Fruit fly (Drosophila melanogaster): ENCODE measurements around the gene Mur89F.

Gene Mur89F

DNA sequence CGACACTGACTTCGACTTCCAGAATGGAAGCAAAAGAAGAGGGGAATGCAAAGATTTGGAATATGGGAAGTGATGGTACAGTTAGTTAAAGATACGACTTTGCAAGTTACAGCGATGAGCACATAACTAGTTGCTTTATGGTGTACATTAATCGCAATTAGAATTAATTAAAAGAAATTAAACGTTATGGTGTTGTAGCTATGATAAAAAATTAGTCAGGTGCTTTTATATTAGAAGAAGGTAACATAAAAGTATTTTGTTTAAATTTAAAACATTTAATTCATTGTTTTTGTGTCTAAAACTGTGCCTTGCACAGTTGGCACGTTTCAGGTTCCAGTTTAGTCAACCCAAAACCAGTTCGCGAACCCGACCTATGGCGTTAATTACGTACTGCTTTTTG, 18.0 kb upstream of the Mur89F start:
- TF ChIP-seq Crg-1 (GFP tag; optimal IDR thresholded peaks at IDR 0.05) (no peak), CG7101 (tag; optimal IDR thresholded peaks at IDR 0.05) (no peak), pad (GFP tag; optimal IDR thresholded peaks at IDR 0.05) (peak; percentile 75)

DNA sequence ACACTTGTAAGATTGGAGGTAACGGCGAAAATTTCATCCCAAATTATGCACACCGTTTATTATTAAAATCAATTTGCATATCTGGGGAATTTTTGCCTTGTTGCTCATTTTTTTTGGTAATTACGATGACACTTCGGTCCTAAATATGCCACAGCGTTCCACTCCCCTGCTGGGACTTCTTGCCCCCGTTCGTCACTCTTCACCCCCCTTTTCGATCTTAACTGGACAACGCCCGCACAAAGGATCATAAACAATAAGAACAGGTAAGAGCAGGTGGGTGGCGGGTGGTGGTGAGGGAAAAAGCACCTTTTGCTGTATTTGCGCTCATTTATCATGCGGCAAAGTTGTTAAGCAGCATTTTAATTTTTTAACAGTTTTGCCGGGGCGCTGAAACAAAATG, 8.1 kb upstream of the Mur89F start:
- no peak for TF ChIP-seq pad (GFP tag; optimal IDR thresholded peaks at IDR 0.05)
- TF ChIP-seq CG7101 (tag; optimal IDR thresholded peaks at IDR 0.05): no peak
- TF ChIP-seq CG11617 (GFP tag; optimal IDR thresholded peaks at IDR 0.05): no peak
- no peak for TF ChIP-seq cic (GFP tag; optimal IDR thresholded peaks at IDR 0.05)
- no peak for TF ChIP-seq Crg-1 (GFP tag; optimal IDR thresholded peaks at IDR 0.05)
- no peak for TF ChIP-seq kay (GFP tag; ENCODE audit: borderline replicate concordance)
- TF ChIP-seq CG12768 (GFP tag; optimal IDR thresholded peaks at IDR 0.05): no peak
- no peak for TF ChIP-seq Clk (GFP tag; optimal IDR thresholded peaks at IDR 0.05)
- TF ChIP-seq CG33017 (tag; optimal IDR thresholded peaks at IDR 0.05): no peak
- no peak for TF ChIP-seq Mnt (GFP tag; optimal IDR thresholded peaks at IDR 0.05)
- no peak for TF ChIP-seq toe (GFP tag; optimal IDR thresholded peaks at IDR 0.05)
- no peak for TF ChIP-seq CG5204 (GFP tag; optimal IDR thresholded peaks at IDR 0.05)
- TF ChIP-seq bab1 (GFP tag; optimal IDR thresholded peaks at IDR 0.05): no peak
- TF ChIP-seq cnc (optimal IDR thresholded peaks at IDR 0.05): no peak
- TF ChIP-seq tj (GFP tag; optimal IDR thresholded peaks at IDR 0.05): no peak
- no peak for TF ChIP-seq ovo (GFP tag; optimal IDR thresholded peaks at IDR 0.05)
- TF ChIP-seq Hr96 (GFP tag; optimal IDR thresholded peaks at IDR 0.05): no peak
- no peak for TF ChIP-seq CG7045 (GFP tag; optimal IDR thresholded peaks at IDR 0.05)
- TF ChIP-seq CG1620 (GFP tag; optimal IDR thresholded peaks at IDR 0.05): no peak
- no peak for TF ChIP-seq CG14711 (tag; optimal IDR thresholded peaks at IDR 0.05)

DNA sequence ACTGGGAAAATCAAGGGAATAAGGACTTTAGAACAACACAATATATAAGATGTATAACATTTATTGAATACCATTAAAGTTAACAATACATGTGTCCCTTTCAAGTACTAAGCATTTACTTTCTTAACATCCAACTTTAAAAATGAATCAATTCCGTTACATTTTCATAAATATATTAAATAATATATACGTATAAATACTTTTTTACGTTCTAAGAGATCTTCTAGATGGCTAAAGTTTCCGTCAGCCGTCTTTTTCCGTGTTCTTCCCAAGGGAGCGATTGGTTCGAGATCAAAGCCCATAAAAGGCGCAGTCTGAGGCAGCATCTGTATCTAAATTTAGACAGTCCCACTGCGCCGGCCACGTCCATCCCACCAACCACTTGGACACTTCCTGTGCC, 4.9 kb upstream of the Mur89F start:
- TF ChIP-seq Clk (GFP tag; optimal IDR thresholded peaks at IDR 0.05) (no peak), CG1620 (GFP tag; optimal IDR thresholded peaks at IDR 0.05) (no peak)

DNA sequence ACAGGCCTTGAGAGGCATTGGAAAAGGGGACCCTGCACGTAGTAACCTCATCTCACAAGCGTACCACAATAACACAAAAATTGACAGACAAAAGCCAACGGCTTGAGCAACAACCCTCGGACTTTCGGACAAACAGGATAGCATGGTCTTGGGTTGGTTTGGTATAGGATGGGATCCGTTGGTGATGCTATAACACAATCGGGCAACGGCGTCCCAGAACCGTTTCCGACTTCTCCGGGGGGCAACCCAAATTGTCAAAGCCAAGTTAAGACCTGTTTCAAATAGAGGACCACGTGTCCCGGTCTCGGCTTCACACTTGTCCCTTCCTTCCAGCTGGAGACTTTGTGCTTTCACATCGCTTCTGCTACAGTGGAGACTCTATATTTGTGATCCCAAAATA, 4.3 kb downstream of the Mur89F start:
- no peak for TF ChIP-seq Mnt (GFP tag; optimal IDR thresholded peaks at IDR 0.05)
- no peak for TF ChIP-seq toe (GFP tag; optimal IDR thresholded peaks at IDR 0.05)
- TF ChIP-seq CG14711 (tag; optimal IDR thresholded peaks at IDR 0.05): no peak
- no peak for TF ChIP-seq bab1 (GFP tag; optimal IDR thresholded peaks at IDR 0.05)
- TF ChIP-seq CG1620 (GFP tag; optimal IDR thresholded peaks at IDR 0.05): no peak
- TF ChIP-seq CG5204 (GFP tag; optimal IDR thresholded peaks at IDR 0.05): no peak
- TF ChIP-seq ovo (GFP tag; optimal IDR thresholded peaks at IDR 0.05): no peak
- no peak for TF ChIP-seq tj (GFP tag; optimal IDR thresholded peaks at IDR 0.05)
- TF ChIP-seq pad (GFP tag; optimal IDR thresholded peaks at IDR 0.05): no peak
- TF ChIP-seq cnc (optimal IDR thresholded peaks at IDR 0.05): no peak
- TF ChIP-seq CG11617 (GFP tag; optimal IDR thresholded peaks at IDR 0.05): no peak
- TF ChIP-seq Hr96 (GFP tag; optimal IDR thresholded peaks at IDR 0.05): no peak
- TF ChIP-seq CG33017 (tag; optimal IDR thresholded peaks at IDR 0.05): no peak
- TF ChIP-seq Crg-1 (GFP tag; optimal IDR thresholded peaks at IDR 0.05): no peak
- no peak for TF ChIP-seq CG7045 (GFP tag; optimal IDR thresholded peaks at IDR 0.05)

DNA sequence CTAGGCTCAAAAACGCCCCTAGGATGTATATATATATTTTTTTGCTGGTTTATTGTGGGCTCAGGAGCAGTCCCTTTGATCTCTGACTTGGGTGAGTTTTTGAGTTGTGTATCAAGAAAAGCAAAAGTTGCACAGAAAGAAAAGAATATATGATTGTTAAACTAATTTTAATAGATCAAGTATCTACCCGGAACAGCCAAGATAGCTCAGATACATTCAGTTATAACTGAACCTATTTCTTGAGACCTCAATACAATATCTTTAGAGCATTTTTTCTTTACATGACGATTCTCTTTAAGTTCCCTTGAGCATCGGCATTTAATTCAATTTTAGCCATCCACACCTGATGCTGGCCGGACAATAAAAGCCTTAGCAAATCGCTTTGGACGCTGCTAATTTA, 8.3 kb downstream of the Mur89F start:
- no peak for TF ChIP-seq CG11617 (GFP tag; optimal IDR thresholded peaks at IDR 0.05)
- TF ChIP-seq Hr96 (GFP tag; optimal IDR thresholded peaks at IDR 0.05): no peak
- no peak for TF ChIP-seq CG12768 (GFP tag; optimal IDR thresholded peaks at IDR 0.05)
- no peak for TF ChIP-seq tj (GFP tag; optimal IDR thresholded peaks at IDR 0.05)
- no peak for TF ChIP-seq ovo (GFP tag; optimal IDR thresholded peaks at IDR 0.05)
- TF ChIP-seq cnc (optimal IDR thresholded peaks at IDR 0.05): no peak
- no peak for TF ChIP-seq Crg-1 (GFP tag; optimal IDR thresholded peaks at IDR 0.05)
- no peak for TF ChIP-seq CG7101 (tag; optimal IDR thresholded peaks at IDR 0.05)
- TF ChIP-seq Clk (GFP tag; optimal IDR thresholded peaks at IDR 0.05): no peak
- TF ChIP-seq CG5204 (GFP tag; optimal IDR thresholded peaks at IDR 0.05): no peak
- no peak for TF ChIP-seq pad (GFP tag; optimal IDR thresholded peaks at IDR 0.05)
- no peak for TF ChIP-seq CG14711 (tag; optimal IDR thresholded peaks at IDR 0.05)
- no peak for TF ChIP-seq CG33017 (tag; optimal IDR thresholded peaks at IDR 0.05)
- TF ChIP-seq toe (GFP tag; optimal IDR thresholded peaks at IDR 0.05): no peak
- TF ChIP-seq Mnt (GFP tag; optimal IDR thresholded peaks at IDR 0.05): no peak

DNA sequence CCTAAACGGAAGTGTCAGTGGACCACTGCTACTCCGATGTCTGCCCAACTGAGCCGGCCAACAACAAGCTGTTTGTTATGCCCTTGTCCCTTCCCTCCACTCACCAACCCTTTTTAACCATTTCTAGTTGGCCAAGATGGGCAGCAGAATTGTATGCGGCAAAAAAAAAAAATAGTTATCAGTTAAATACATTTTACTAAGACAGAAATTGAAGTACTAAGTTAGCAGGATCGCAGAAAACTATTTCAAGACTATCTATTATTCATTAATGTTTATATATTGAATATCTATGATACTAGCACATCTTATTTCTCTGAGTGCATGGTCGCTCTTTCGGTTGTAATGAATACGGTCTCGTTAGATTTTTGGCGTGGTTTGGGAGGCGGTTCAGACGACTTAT, 9.9 kb downstream of the Mur89F start:
- TF ChIP-seq tj (GFP tag; optimal IDR thresholded peaks at IDR 0.05): no peak
- no peak for TF ChIP-seq Hr96 (GFP tag; optimal IDR thresholded peaks at IDR 0.05)
- TF ChIP-seq Clk (GFP tag; optimal IDR thresholded peaks at IDR 0.05): no peak
- no peak for TF ChIP-seq CG1620 (GFP tag; optimal IDR thresholded peaks at IDR 0.05)
- no peak for TF ChIP-seq CG14711 (tag; optimal IDR thresholded peaks at IDR 0.05)
- no peak for TF ChIP-seq CG7045 (GFP tag; optimal IDR thresholded peaks at IDR 0.05)
- no peak for TF ChIP-seq CG7101 (tag; optimal IDR thresholded peaks at IDR 0.05)
- TF ChIP-seq pad (GFP tag; optimal IDR thresholded peaks at IDR 0.05): no peak
- TF ChIP-seq cic (GFP tag; optimal IDR thresholded peaks at IDR 0.05): no peak

DNA sequence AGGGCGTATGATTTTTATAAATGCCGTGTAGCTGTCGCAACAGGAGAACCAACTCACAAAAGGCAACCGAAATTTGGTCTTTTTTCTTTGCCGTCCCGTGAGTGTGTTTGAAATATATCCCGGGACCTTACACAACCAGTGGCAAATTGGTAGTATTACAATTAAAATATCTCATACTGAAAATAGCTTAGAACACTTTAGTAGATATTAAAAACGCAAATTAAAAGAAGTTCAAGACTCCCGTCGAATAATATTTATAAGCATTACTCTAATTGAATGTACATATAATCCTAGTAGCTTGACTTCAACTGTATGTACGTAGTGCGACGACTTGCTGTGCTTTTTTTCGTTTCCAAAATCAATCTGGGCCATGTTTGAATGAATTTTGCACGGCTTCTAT, 23.8 kb downstream of the Mur89F start:
- TF ChIP-seq CG11617 (GFP tag; optimal IDR thresholded peaks at IDR 0.05) (no peak), toe (GFP tag; optimal IDR thresholded peaks at IDR 0.05) (no peak), pad (GFP tag; optimal IDR thresholded peaks at IDR 0.05) (no peak), CG5204 (GFP tag; optimal IDR thresholded peaks at IDR 0.05) (no peak), cnc (optimal IDR thresholded peaks at IDR 0.05) (no peak), CG1620 (GFP tag; optimal IDR thresholded peaks at IDR 0.05) (no peak)
